Worm (Caenorhabditis elegans) whole organism, L1 larva: ENCODE measurements around the gene M05D6.1.

Experiments used
- C04F5.9 ChIP-seq: sonication (generic microtip); optimal IDR thresholded peaks from 2 replicates; lab custom pipeline; 2016; ENCODE audit warnings: missing genetic modification characterization, missing compliant biosample characterization
- F16B12.6 ChIP-seq: fragments of 150-350 bp; optimal IDR thresholded peaks from 2 replicates; lab custom pipeline; 2014; ENCODE audit warnings: missing biosample characterization, missing genetic modification characterization
- aha-1 ChIP-seq: fragments of 150-350 bp; optimal IDR thresholded peaks from 2 replicates; lab custom pipeline; 2014; ENCODE audit warnings: missing biosample characterization, missing genetic modification characterization
- alr-1 ChIP-seq: fragments of 200-800 bp; sonication (Bioruptor generic); optimal IDR thresholded peaks from 2 replicates; lab custom pipeline; 2018; ENCODE audit warnings: borderline replicate concordance, mild to moderate bottlenecking, missing genetic modification characterization, missing compliant biosample characterization
- ama-1 ChIP-seq: fragments of 150-350 bp; optimal IDR thresholded peaks from 2 replicates; lab custom pipeline; 2014
- blmp-1 ChIP-seq: fragments of 150-350 bp; optimal IDR thresholded peaks from 2 replicates; lab custom pipeline; 2014; ENCODE audit warnings: missing biosample characterization, missing genetic modification characterization
- ceh-8 ChIP-seq: fragments of 200-800 bp; sonication (Bioruptor generic); optimal IDR thresholded peaks from 2 replicates; lab custom pipeline; 2018; ENCODE audit warnings: mild to moderate bottlenecking, missing genetic modification characterization, moderate library complexity, missing compliant biosample characterization
- ceh-90 ChIP-seq: sonication (generic microtip); optimal IDR thresholded peaks from 2 replicates; lab custom pipeline; 2016; ENCODE audit warnings: missing genetic modification characterization, missing compliant biosample characterization
- ces-1 ChIP-seq: fragments of 150-350 bp; optimal IDR thresholded peaks from 2 replicates; lab custom pipeline; 2014; ENCODE audit warnings: missing biosample characterization, missing genetic modification reagents, missing genetic modification characterization
- dpl-1 ChIP-seq, 3 experiments: fragments of 150-350 bp in 2 of 3; sonication (generic microtip) in 1 of 3; optimal IDR thresholded peaks; 2 replicates each; lab custom pipeline; 2014 to 2017; ENCODE audit warnings: missing biosample characterization in 3 of 3, missing genetic modification characterization in 3 of 3, missing genetic modification reagents in 3 of 3
- efl-1 ChIP-seq, 4 experiments: fragments of 150-350 bp; optimal IDR thresholded peaks in 3 of 4; peaks in 1 of 4; 1 replicate in 1 of 4; 2 replicates in 3 of 4; lab custom pipeline; 2014; ENCODE audit warnings: missing biosample characterization in 2 of 4, missing genetic modification characterization in 2 of 4, missing genetic modification reagents in 2 of 4
- egl-27 ChIP-seq, 2 experiments: fragments of 150-350 bp in 1 of 2; sonication (generic microtip); optimal IDR thresholded peaks; 3 replicates each; lab custom pipeline; 2017 to 2018; ENCODE audit warnings: missing biosample characterization in 2 of 2, missing genetic modification characterization in 2 of 2, missing genetic modification reagents in 2 of 2
- elt-3 ChIP-seq, 6 experiments: fragments of 150-350 bp in 1 of 6; sonication (generic microtip); optimal IDR thresholded peaks; 2 replicates each; lab custom pipeline; 2017 to 2018; ENCODE audit warnings: missing biosample characterization in 6 of 6, missing genetic modification characterization in 6 of 6, inconsistent platforms in 1 of 6
- fkh-10 ChIP-seq: sonication (generic microtip); optimal IDR thresholded peaks from 2 replicates; lab custom pipeline; 2017; ENCODE audit warnings: missing biosample characterization, missing genetic modification reagents, missing genetic modification characterization
- fkh-8 ChIP-seq: sonication (generic microtip); optimal IDR thresholded peaks from 2 replicates; lab custom pipeline; 2016; ENCODE audit warnings: mild to moderate bottlenecking, missing genetic modification characterization, missing compliant biosample characterization
- grh-1 ChIP-seq: fragments of 200-800 bp; sonication (Bioruptor generic); IDR thresholded peaks from 2 replicates; pipeline ENCODE4 v1.3.6; 2022; ENCODE audit warnings: missing genetic modification reagents, missing genetic modification characterization, missing compliant biosample characterization
- jun-1 ChIP-seq: fragments of 150-350 bp; optimal IDR thresholded peaks from 2 replicates; lab custom pipeline; 2014; ENCODE audit warnings: missing biosample characterization, missing genetic modification reagents, missing genetic modification characterization
- lin-14 ChIP-seq: fragments of 200-800 bp; sonication (Bioruptor generic); optimal IDR thresholded peaks from 2 replicates; lab custom pipeline; 2018; ENCODE audit warnings: mild to moderate bottlenecking, missing genetic modification characterization, moderate library complexity, missing compliant biosample characterization
- lin-15B ChIP-seq: fragments of 150-350 bp; sonication (generic microtip); optimal IDR thresholded peaks from 3 replicates; lab custom pipeline; 2014; ENCODE audit warnings: missing biosample characterization, missing genetic modification characterization
- lin-35 ChIP-seq, 2 experiments: fragments of 150-350 bp; optimal IDR thresholded peaks; 2 replicates each; lab custom pipeline; 2014; ENCODE audit warnings: missing biosample characterization in 2 of 2, missing genetic modification characterization in 2 of 2, missing genetic modification reagents in 2 of 2
- lir-3 ChIP-seq: sonication (generic microtip); optimal IDR thresholded peaks from 2 replicates; lab custom pipeline; 2016; ENCODE audit warnings: mild to moderate bottlenecking, missing genetic modification characterization, moderate library complexity, missing compliant biosample characterization; ENCODE audit not compliant: poor library complexity
- lsy-2 ChIP-seq, 2 experiments: fragments of 150-350 bp; optimal IDR thresholded peaks; 2 replicates each; lab custom pipeline; 2014; ENCODE audit warnings: missing biosample characterization in 2 of 2, missing genetic modification characterization in 2 of 2
- mdl-1 ChIP-seq, 2 experiments: fragments of 150-350 bp; optimal IDR thresholded peaks; 2 replicates each; lab custom pipeline; 2014 to 2017; ENCODE audit warnings: missing biosample characterization in 2 of 2, missing genetic modification characterization in 2 of 2, inconsistent platforms in 1 of 2
- mep-1 ChIP-seq: fragments of 150-350 bp; optimal IDR thresholded peaks from 2 replicates; lab custom pipeline; 2014; ENCODE audit warnings: missing biosample characterization, missing genetic modification characterization
- nhr-19 ChIP-seq: fragments of 200-800 bp; sonication (Bioruptor generic); conservative IDR thresholded peaks from 2 replicates; pipeline ENCODE4 v1.3.6; 2022; ENCODE audit warnings: missing genetic modification characterization, missing compliant biosample characterization
- nhr-20 ChIP-seq: sonication (generic microtip); optimal IDR thresholded peaks from 2 replicates; lab custom pipeline; 2016; ENCODE audit warnings: mild to moderate bottlenecking, missing genetic modification characterization, missing compliant biosample characterization
- nhr-28 ChIP-seq: fragments of 150-350 bp; optimal IDR thresholded peaks from 2 replicates; lab custom pipeline; 2014; ENCODE audit warnings: missing biosample characterization, missing genetic modification characterization
- nhr-71 ChIP-seq: sonication (generic microtip); optimal IDR thresholded peaks from 2 replicates; lab custom pipeline; 2016; ENCODE audit warnings: mild to moderate bottlenecking, missing genetic modification characterization, moderate library complexity, missing compliant biosample characterization
- nhr-77 ChIP-seq: fragments of 150-350 bp; optimal IDR thresholded peaks from 2 replicates; lab custom pipeline; 2014; ENCODE audit warnings: missing biosample characterization, missing genetic modification characterization
- nhr-85 ChIP-seq: sonication (generic microtip); peaks from one replicate; lab custom pipeline; 2016; ENCODE audit warnings: missing genetic modification characterization, inconsistent platforms, missing compliant biosample characterization
- nhr-90 ChIP-seq: sonication (generic microtip); optimal IDR thresholded peaks from 2 replicates; lab custom pipeline; 2016; ENCODE audit warnings: mild to moderate bottlenecking, missing genetic modification characterization, missing compliant biosample characterization; ENCODE audit not compliant: poor library complexity
- rnt-1 ChIP-seq: sonication (generic microtip); optimal IDR thresholded peaks from 2 replicates; lab custom pipeline; 2016; ENCODE audit warnings: mild to moderate bottlenecking, missing genetic modification characterization, moderate library complexity, missing compliant biosample characterization
- snu-23 ChIP-seq: sonication (generic microtip); optimal IDR thresholded peaks from 2 replicates; lab custom pipeline; 2016; ENCODE audit warnings: missing genetic modification characterization, missing compliant biosample characterization
- sox-4 ChIP-seq: sonication (generic microtip); optimal IDR thresholded peaks from 2 replicates; lab custom pipeline; 2016; ENCODE audit warnings: missing genetic modification characterization, missing compliant biosample characterization
- sptf-1 ChIP-seq: fragments of 150-350 bp; optimal IDR thresholded peaks from 2 replicates; lab custom pipeline; 2014; ENCODE audit warnings: missing biosample characterization, missing genetic modification characterization
- tbx-2 ChIP-seq: sonication (generic microtip); optimal IDR thresholded peaks from 2 replicates; lab custom pipeline; 2016; ENCODE audit warnings: missing genetic modification characterization, missing compliant biosample characterization
- tlp-1 ChIP-seq: fragments of 150-350 bp; optimal IDR thresholded peaks from 2 replicates; lab custom pipeline; 2014; ENCODE audit warnings: missing biosample characterization, missing genetic modification characterization
- unc-62 ChIP-seq: fragments of 150-350 bp; optimal IDR thresholded peaks from 2 replicates; lab custom pipeline; 2014; ENCODE audit warnings: missing biosample characterization, missing genetic modification reagents, missing genetic modification characterization
- ztf-11 ChIP-seq, 2 experiments: sonication (generic microtip); optimal IDR thresholded peaks; 2 replicates each; lab custom pipeline; 2016 to 2017; ENCODE audit warnings: missing genetic modification characterization in 2 of 2, missing biosample characterization in 1 of 2, missing compliant biosample characterization in 1 of 2
- ztf-4 ChIP-seq: fragments of 150-350 bp; optimal IDR thresholded peaks from 2 replicates; lab custom pipeline; 2014; ENCODE audit warnings: missing biosample characterization, missing genetic modification characterization

The M05D6.1 gene

ce11 chrII:8442176-8442575 lies 33.0 kb downstream of the M05D6.1 start (continued):
- TF ChIP-seq blmp-1 (tag; lab: Kevin White, UChicago) (peak; percentile 63), alr-1 (tag; lab: Kevin White, UChicago) (no peak), sptf-1 (tag; lab: Kevin White, UChicago) (no peak), F16B12.6 (tag; lab: Kevin White, UChicago) (peak; percentile 90), nhr-28 (tag; lab: Kevin White, UChicago) (no peak), egl-27 (tag; optimal IDR thresholded peaks at IDR 0.05; lab: Kevin White, UChicago) (no peak), fkh-10 (GFP tag; lab: Kevin White, UChicago) (no peak), ces-1 (GFP tag; lab: Kevin White, UChicago) (no peak), C04F5.9 (tag; lab: Kevin White, UChicago) (no peak), sox-4 (no peak), nhr-77 (tag; lab: Kevin White, UChicago) (no peak), jun-1 (tag; lab: Kevin White, UChicago) (peak; percentile 26), efl-1 (optimal IDR thresholded peaks at IDR 0.05; lab: Kevin White, UChicago) (peak; percentile 50 to 61), efl-1 (GFP tag; optimal IDR thresholded peaks at IDR 0.05 in 1 of 2; lab: Kevin White, UChicago) (peak; percentile 56 to 88), lin-35 (GFP tag; optimal IDR thresholded peaks at IDR 0.05; lab: Kevin White, UChicago) (peak; percentile 45 to 67), unc-62 (no peak), fkh-8 (tag; lab: Kevin White, UChicago) (no peak)

- TF ChIP-seq F16B12.6 (tag; lab: Kevin White, UChicago) (peak; percentile 0), lsy-2 (tag; optimal IDR thresholded peaks at IDR 0.05; lab: Kevin White, UChicago) (peak in 1 of 2 experiments; percentile 16), efl-1 (optimal IDR thresholded peaks at IDR 0.05; lab: Kevin White, UChicago) (no peak), efl-1 (GFP tag; optimal IDR thresholded peaks at IDR 0.05 in 1 of 2; lab: Kevin White, UChicago) (peak in 1 of 2 experiments; percentile 91), ztf-4 (no peak)
These were observed 33.7 kb downstream of the M05D6.1 start for ce11 chrII:8441519-8441918.

ce11 chrII:8440792-8441191 lies 34.4 kb downstream of the M05D6.1 start:
- TF ChIP-seq ztf-11 (tag; optimal IDR thresholded peaks at IDR 0.05; lab: Kevin White, UChicago) (no peak), mdl-1 (tag; optimal IDR thresholded peaks at IDR 0.05; lab: Kevin White, UChicago) (peak in 1 of 2 experiments; percentile 51), lir-3 (tag; lab: Kevin White, UChicago) (no peak), nhr-20 (peak; percentile 84), grh-1 (GFP tag; lab: Robert Waterston, UW) (no peak), mep-1 (peak; percentile 5), ceh-8 (no peak), snu-23 (peak; percentile 48), tbx-2 (peak; percentile 30), lin-14 (peak; percentile 71), nhr-90 (tag; lab: Kevin White, UChicago) (peak; percentile 52), dpl-1 (GFP tag; optimal IDR thresholded peaks at IDR 0.05; lab: Kevin White, UChicago) (peak in 1 of 3 experiments; percentile 1), nhr-71 (peak; percentile 75), blmp-1 (tag; lab: Kevin White, UChicago) (peak; percentile 77), efl-1 (optimal IDR thresholded peaks at IDR 0.05; lab: Kevin White, UChicago) (no peak), efl-1 (GFP tag; optimal IDR thresholded peaks at IDR 0.05 in 1 of 2; lab: Kevin White, UChicago) (peak in 1 of 2 experiments; percentile 90), nhr-19 (peak; percentile 37), rnt-1 (peak; percentile 6), nhr-85 (tag; lab: Kevin White, UChicago) (peak; percentile 95), elt-3 (tag; optimal IDR thresholded peaks at IDR 0.05; lab: Kevin White, UChicago) (peak in 5 of 6 experiments; percentile 19 to 98 (median 87)), lin-35 (GFP tag; optimal IDR thresholded peaks at IDR 0.05; lab: Kevin White, UChicago) (no peak)

- TF ChIP-seq aha-1 (tag; lab: Kevin White, UChicago) (no peak), lin-14 (peak; percentile 8), nhr-85 (tag; lab: Kevin White, UChicago) (peak; percentile 88), lin-35 (GFP tag; optimal IDR thresholded peaks at IDR 0.05; lab: Kevin White, UChicago) (peak in 1 of 2 experiments; percentile 5), ama-1 (lab: Kevin White, UChicago) (peak; percentile 2), lir-3 (tag; lab: Kevin White, UChicago) (no peak), blmp-1 (tag; lab: Kevin White, UChicago) (peak; percentile 17), lin-15B (tag; lab: Kevin White, UChicago) (no peak), nhr-20 (peak; percentile 55), nhr-71 (peak; percentile 20), tlp-1 (tag; lab: Kevin White, UChicago) (no peak), ceh-90 (no peak)
These were observed 35.1 kb downstream of the M05D6.1 start for ce11 chrII:8440097-8440496.
